Worm (Caenorhabditis elegans) whole organism, L3 larva: Measurements from ENCODE around the gene glt-4.
A peak's percentile ranks its signal among the peaks of the same experiment; 100 is the strongest.

Experiments used
- ZK546.5 ChIP-seq: sonication (generic microtip); optimal IDR thresholded peaks from 2 replicates; lab custom pipeline; 2017; ENCODE audit warnings: missing biosample characterization, missing genetic modification characterization
- aly-2 ChIP-seq: fragments of 150-350 bp; optimal IDR thresholded peaks from 2 replicates; lab custom pipeline; 2014; ENCODE audit warnings: missing biosample characterization, missing genetic modification characterization
- ama-1 ChIP-seq: fragments of 150-350 bp; optimal IDR thresholded peaks from 2 replicates; lab custom pipeline; 2018
- ceh-28 ChIP-seq: fragments of 150-350 bp; optimal IDR thresholded peaks from 2 replicates; lab custom pipeline; 2014; ENCODE audit warnings: missing biosample characterization, missing genetic modification reagents, missing genetic modification characterization
- ceh-82 ChIP-seq: fragments of 150-350 bp; optimal IDR thresholded peaks from 2 replicates; lab custom pipeline; 2014; ENCODE audit warnings: missing biosample characterization, missing genetic modification characterization
- ceh-9 ChIP-seq: sonication (generic microtip); optimal IDR thresholded peaks from 2 replicates; lab custom pipeline; 2018; ENCODE audit warnings: missing biosample characterization, missing genetic modification characterization
- daf-12 ChIP-seq: fragments of 150-350 bp; optimal IDR thresholded peaks from 2 replicates; lab custom pipeline; 2014; ENCODE audit warnings: missing biosample characterization, missing genetic modification reagents, missing genetic modification characterization
- egl-27 ChIP-seq: sonication (generic microtip); optimal IDR thresholded peaks from 4 replicates; lab custom pipeline; 2017; ENCODE audit warnings: missing biosample characterization, missing genetic modification reagents, missing genetic modification characterization
- egl-5 ChIP-seq: fragments of 150-350 bp; optimal IDR thresholded peaks from 2 replicates; lab custom pipeline; 2017; ENCODE audit warnings: missing biosample characterization, missing genetic modification reagents, missing genetic modification characterization, inconsistent platforms
- elt-1 ChIP-seq: fragments of 150-350 bp; optimal IDR thresholded peaks from 2 replicates; lab custom pipeline; 2014; ENCODE audit warnings: missing biosample characterization, missing genetic modification characterization
- elt-2 ChIP-seq: sonication (generic microtip); optimal IDR thresholded peaks from 2 replicates; lab custom pipeline; 2016; ENCODE audit warnings: missing genetic modification reagents, mild to moderate bottlenecking, missing genetic modification characterization, missing compliant biosample characterization
- elt-3 ChIP-seq, 3 experiments: fragments of 150-350 bp in 1 of 3; sonication (generic microtip) in 2 of 3; optimal IDR thresholded peaks; 2 replicates in 2 of 3; 4 replicates in 1 of 3; lab custom pipeline; 2014 to 2017; ENCODE audit warnings: missing biosample characterization in 3 of 3, missing genetic modification characterization in 3 of 3
- eor-1 ChIP-seq, 2 experiments: fragments of 150-350 bp; optimal IDR thresholded peaks; 2 replicates each; lab custom pipeline; 2014 to 2018; ENCODE audit warnings: missing biosample characterization in 2 of 2, missing genetic modification characterization in 2 of 2
- fkh-2 ChIP-seq: fragments of 150-350 bp; optimal IDR thresholded peaks from 2 replicates; lab custom pipeline; 2014; ENCODE audit warnings: missing biosample characterization, missing genetic modification reagents, missing genetic modification characterization
- fos-1 ChIP-seq: fragments of 150-350 bp; optimal IDR thresholded peaks from 2 replicates; lab custom pipeline; 2014; ENCODE audit warnings: missing biosample characterization, missing genetic modification characterization
- hmg-11 ChIP-seq: sonication (generic microtip); optimal IDR thresholded peaks from 2 replicates; lab custom pipeline; 2016; ENCODE audit warnings: missing genetic modification characterization, missing compliant biosample characterization
- jun-1 ChIP-seq: fragments of 150-350 bp; optimal IDR thresholded peaks from 2 replicates; lab custom pipeline; 2014; ENCODE audit warnings: missing biosample characterization, missing genetic modification reagents, missing genetic modification characterization
- lin-15B ChIP-seq: fragments of 150-350 bp; optimal IDR thresholded peaks from 2 replicates; lab custom pipeline; 2014; ENCODE audit warnings: missing biosample characterization, missing genetic modification characterization
- lsy-12 ChIP-seq: sonication (generic microtip); optimal IDR thresholded peaks from 2 replicates; lab custom pipeline; 2016; ENCODE audit warnings: mild to moderate bottlenecking, missing genetic modification characterization, missing compliant biosample characterization
- mdl-1 ChIP-seq: fragments of 150-350 bp; optimal IDR thresholded peaks from 2 replicates; lab custom pipeline; 2014; ENCODE audit warnings: missing biosample characterization, missing genetic modification characterization
- nfya-1 ChIP-seq: sonication (generic microtip); optimal IDR thresholded peaks from 2 replicates; lab custom pipeline; 2017; ENCODE audit warnings: missing genetic modification characterization, mild to moderate bottlenecking, missing compliant biosample characterization, antibody characterized with exemption, moderate library complexity; ENCODE audit not compliant: insufficient read depth
- nhr-11 ChIP-seq: fragments of 150-350 bp; optimal IDR thresholded peaks from 2 replicates; lab custom pipeline; 2014; ENCODE audit warnings: missing biosample characterization, missing genetic modification characterization
- nhr-23 ChIP-seq: fragments of 150-350 bp; optimal IDR thresholded peaks from 2 replicates; lab custom pipeline; 2014; ENCODE audit warnings: missing biosample characterization, missing genetic modification reagents, missing genetic modification characterization
- nhr-237 ChIP-seq: fragments of 150-350 bp; optimal IDR thresholded peaks from 2 replicates; lab custom pipeline; 2014; ENCODE audit warnings: missing biosample characterization, missing genetic modification characterization
- nhr-25 ChIP-seq: sonication (generic microtip); optimal IDR thresholded peaks from 2 replicates; lab custom pipeline; 2017; ENCODE audit warnings: missing biosample characterization, missing genetic modification characterization
- nhr-43 ChIP-seq: sonication (generic microtip); optimal IDR thresholded peaks from 2 replicates; lab custom pipeline; 2016; ENCODE audit warnings: mild to moderate bottlenecking, missing genetic modification characterization, missing compliant biosample characterization; ENCODE audit not compliant: poor library complexity, severe bottlenecking
- nhr-67 ChIP-seq: fragments of 150-350 bp; optimal IDR thresholded peaks from 2 replicates; lab custom pipeline; 2014; ENCODE audit warnings: missing biosample characterization, missing genetic modification characterization
- nhr-76 ChIP-seq: fragments of 150-350 bp; sonication (generic microtip); optimal IDR thresholded peaks from 5 replicates; lab custom pipeline; 2014; ENCODE audit warnings: missing biosample characterization, missing genetic modification characterization
- nhr-77 ChIP-seq: fragments of 150-350 bp; optimal IDR thresholded peaks from 2 replicates; lab custom pipeline; 2014; ENCODE audit warnings: missing biosample characterization, missing genetic modification characterization
- pha-4 ChIP-seq: fragments of 150-350 bp; optimal IDR thresholded peaks from 2 replicates; lab custom pipeline; 2014; ENCODE audit warnings: missing biosample characterization, missing genetic modification reagents, missing genetic modification characterization
- pqm-1 ChIP-seq: fragments of 150-350 bp; optimal IDR thresholded peaks from 2 replicates; lab custom pipeline; 2017; ENCODE audit warnings: missing biosample characterization, missing genetic modification characterization, inconsistent platforms
- sea-2 ChIP-seq: fragments of 150-350 bp; sonication (generic microtip); optimal IDR thresholded peaks from 4 replicates; lab custom pipeline; 2014; ENCODE audit warnings: missing biosample characterization, missing genetic modification reagents, missing genetic modification characterization
- skn-1 ChIP-seq: fragments of 150-350 bp; optimal IDR thresholded peaks from 2 replicates; lab custom pipeline; 2014; ENCODE audit warnings: missing biosample characterization, missing genetic modification characterization
- snpc-4 ChIP-seq: fragments of 150-350 bp; optimal IDR thresholded peaks from 2 replicates; lab custom pipeline; 2014; ENCODE audit warnings: missing biosample characterization, missing genetic modification characterization
- tbx-2 ChIP-seq: sonication (generic microtip); optimal IDR thresholded peaks from 2 replicates; lab custom pipeline; 2016; ENCODE audit warnings: mild to moderate bottlenecking, missing genetic modification characterization, missing compliant biosample characterization
- unc-39 ChIP-seq: sonication (generic microtip); optimal IDR thresholded peaks from 4 replicates; lab custom pipeline; 2017; ENCODE audit warnings: missing biosample characterization, missing genetic modification characterization
- unc-62 ChIP-seq: fragments of 150-350 bp; sonication (generic microtip); optimal IDR thresholded peaks from 4 replicates; lab custom pipeline; 2014; ENCODE audit warnings: missing biosample characterization, missing genetic modification reagents, missing genetic modification characterization
- zag-1 ChIP-seq: fragments of 150-350 bp; optimal IDR thresholded peaks from 2 replicates; lab custom pipeline; 2014; ENCODE audit warnings: missing biosample characterization, missing genetic modification characterization

The glt-4 gene

ce11 chrX:6416357-6417087 lies 13.3 kb downstream of the glt-4 start, which contains the start of gene T22E5.6:
TSS of gene T22E5.6 (minus strand) at chrX:6416407.
- TF ChIP-seq nhr-25 (tag; lab: Kevin White, UChicago) (peak; percentile 63), pha-4 (tag; lab: Kevin White, UChicago) (no peak), nhr-76 (tag; lab: Kevin White, UChicago) (no peak), elt-1 (tag; lab: Kevin White, UChicago) (no peak), nhr-11 (no peak), unc-62 (no peak), nhr-23 (peak; percentile 43), elt-3 (tag; optimal IDR thresholded peaks at IDR 0.05; lab: Kevin White, UChicago) (peak in 1 of 3 experiments; percentile 48), lsy-12 (no peak)

- no peak for TF ChIP-seq ceh-28 (tag; lab: Kevin White, UChicago)
- no peak for TF ChIP-seq ceh-82 (tag; lab: Kevin White, UChicago)
- no peak for TF ChIP-seq nhr-67 (tag; lab: Kevin White, UChicago)
- TF ChIP-seq skn-1 (tag; lab: Kevin White, UChicago): no peak
- TF ChIP-seq tbx-2 (tag; lab: Kevin White, UChicago): no peak
- no peak for TF ChIP-seq mdl-1 (tag; lab: Kevin White, UChicago)
- TF ChIP-seq nhr-23: no peak
- no peak for TF ChIP-seq jun-1
- TF ChIP-seq unc-39 (tag; lab: Kevin White, UChicago): no peak
- TF ChIP-seq fos-1 (tag; lab: Kevin White, UChicago): no peak
- no peak for TF ChIP-seq hmg-11 (tag; lab: Kevin White, UChicago)
- TF ChIP-seq daf-12: no peak
- no peak for TF ChIP-seq lsy-12
These were observed 15.9 kb downstream of the glt-4 start for ce11 chrX:6419113-6419512.

ce11 chrX:6420681-6421080 lies 17.5 kb downstream of the glt-4 start, which contains the start of gene K10C2.12:
TSS of gene K10C2.12 (minus strand) at chrX:6420781.
- no peak for TF ChIP-seq egl-27
- no peak for TF ChIP-seq aly-2 (tag; lab: Kevin White, UChicago)
- TF ChIP-seq mdl-1 (tag; lab: Kevin White, UChicago): no peak
- no peak for TF ChIP-seq nhr-43
- no peak for TF ChIP-seq unc-39 (tag; lab: Kevin White, UChicago)
- TF ChIP-seq ama-1 (lab: Kevin White, UChicago): no peak
- no peak for TF ChIP-seq snpc-4 (tag; lab: Kevin White, UChicago)
- TF ChIP-seq ceh-9 (tag; lab: Kevin White, UChicago): no peak
- TF ChIP-seq egl-5 (tag; lab: Kevin White, UChicago): no peak
- no peak for TF ChIP-seq pha-4 (tag; lab: Kevin White, UChicago)
- no peak for TF ChIP-seq ZK546.5
- no peak for TF ChIP-seq eor-1 (tag; optimal IDR thresholded peaks at IDR 0.05; lab: Kevin White, UChicago)
- TF ChIP-seq elt-1 (tag; lab: Kevin White, UChicago): no peak
- TF ChIP-seq ceh-82 (tag; lab: Kevin White, UChicago): no peak
- TF ChIP-seq skn-1 (tag; lab: Kevin White, UChicago): no peak
- no peak for TF ChIP-seq fkh-2
- no peak for TF ChIP-seq nfya-1 (tag; lab: Kevin White, UChicago)
- TF ChIP-seq lin-15B (tag; lab: Kevin White, UChicago): no peak

ce11 chrX:6427147-6427546 lies 23.9 kb downstream of the glt-4 start:
- TF ChIP-seq pqm-1 (tag; lab: Kevin White, UChicago) (peak; percentile 97), nhr-237 (tag; lab: Kevin White, UChicago) (no peak), nhr-76 (tag; lab: Kevin White, UChicago) (no peak), nhr-43 (no peak), elt-2 (tag; lab: Kevin White, UChicago) (peak; percentile 95), elt-3 (tag; optimal IDR thresholded peaks at IDR 0.05; lab: Kevin White, UChicago) (no peak), skn-1 (tag; lab: Kevin White, UChicago) (peak; percentile 36), sea-2 (GFP tag; lab: Kevin White, UChicago) (no peak), hmg-11 (tag; lab: Kevin White, UChicago) (no peak), nhr-11 (no peak), nhr-77 (tag; lab: Kevin White, UChicago) (no peak), nhr-67 (tag; lab: Kevin White, UChicago) (no peak), zag-1 (tag; lab: Kevin White, UChicago) (no peak)
